Worm (Caenorhabditis elegans) whole organism, L2 larva: ENCODE measurements around the gene Y61A9LA.3.
"Not testable (repeated sequence)": the region's sequence is repeated elsewhere in the genome, so short reads cannot be mapped to it uniquely, and the experiment has no call there.

Experiments used
- C34F6.9 ChIP-seq: fragments of 150-350 bp; optimal IDR thresholded peaks from 2 replicates; lab custom pipeline; 2014; ENCODE audit warnings: missing biosample characterization, missing genetic modification characterization
- F13H6.1 ChIP-seq: sonication (generic microtip); optimal IDR thresholded peaks from 2 replicates; lab custom pipeline; 2016; ENCODE audit warnings: missing genetic modification characterization, missing compliant biosample characterization
- R02D3.7 ChIP-seq: fragments of 150-350 bp; optimal IDR thresholded peaks from 2 replicates; lab custom pipeline; 2014; ENCODE audit warnings: missing biosample characterization, missing genetic modification characterization
- Y55F3AM.14 ChIP-seq: fragments of 200-800 bp; sonication (Bioruptor generic); optimal IDR thresholded peaks from 2 replicates; lab custom pipeline; 2018; ENCODE audit warnings: mild to moderate bottlenecking, missing genetic modification characterization, missing compliant biosample characterization
- ZK546.5 ChIP-seq: sonication (generic microtip); optimal IDR thresholded peaks from 2 replicates; lab custom pipeline; 2017; ENCODE audit warnings: missing biosample characterization, missing genetic modification characterization
- alr-1 ChIP-seq: fragments of 150-350 bp; optimal IDR thresholded peaks from 2 replicates; lab custom pipeline; 2014; ENCODE audit warnings: missing biosample characterization, missing genetic modification characterization
- ama-1 ChIP-seq: fragments of 150-350 bp; optimal IDR thresholded peaks from 2 replicates; lab custom pipeline; 2018; ENCODE audit warnings: inconsistent platforms
- blmp-1 ChIP-seq: sonication (generic microtip); optimal IDR thresholded peaks from 2 replicates; lab custom pipeline; 2017; ENCODE audit warnings: missing genetic modification characterization, mild to moderate bottlenecking, missing compliant biosample characterization, antibody characterized with exemption, moderate library complexity; ENCODE audit not compliant: insufficient read depth
- ceh-16 ChIP-seq: fragments of 150-350 bp; optimal IDR thresholded peaks from 2 replicates; lab custom pipeline; 2014; ENCODE audit warnings: missing biosample characterization, missing genetic modification characterization
- egl-27 ChIP-seq: sonication (generic microtip); optimal IDR thresholded peaks from 3 replicates; lab custom pipeline; 2017; ENCODE audit warnings: missing biosample characterization, missing genetic modification reagents, missing genetic modification characterization
- elt-1 ChIP-seq: fragments of 150-350 bp; optimal IDR thresholded peaks from 2 replicates; lab custom pipeline; 2014; ENCODE audit warnings: missing biosample characterization, missing genetic modification characterization
- elt-3 ChIP-seq: sonication (generic microtip); optimal IDR thresholded peaks from 2 replicates; lab custom pipeline; 2017; ENCODE audit warnings: missing biosample characterization, missing genetic modification characterization
- fos-1 ChIP-seq: fragments of 150-350 bp; optimal IDR thresholded peaks from 2 replicates; lab custom pipeline; 2014; ENCODE audit warnings: missing biosample characterization, missing genetic modification characterization
- gmeb-1 ChIP-seq: fragments of 150-350 bp; optimal IDR thresholded peaks from 2 replicates; lab custom pipeline; 2014; ENCODE audit warnings: missing biosample characterization, missing genetic modification characterization
- lin-13 ChIP-seq: fragments of 150-350 bp; optimal IDR thresholded peaks from 2 replicates; lab custom pipeline; 2014; ENCODE audit warnings: missing biosample characterization, missing genetic modification reagents, missing genetic modification characterization
- lin-39 ChIP-seq: fragments of 150-350 bp; optimal IDR thresholded peaks from 2 replicates; lab custom pipeline; 2014; ENCODE audit warnings: missing biosample characterization, missing genetic modification reagents, missing genetic modification characterization
- lsy-2 ChIP-seq, 2 experiments: fragments of 150-350 bp in 1 of 2; sonication (generic microtip) in 1 of 2; optimal IDR thresholded peaks; 2 replicates each; lab custom pipeline; 2014 to 2017; ENCODE audit warnings: missing biosample characterization in 2 of 2, missing genetic modification characterization in 2 of 2
- mab-5 ChIP-seq: fragments of 150-350 bp; optimal IDR thresholded peaks from 2 replicates; lab custom pipeline; 2014; ENCODE audit warnings: missing biosample characterization, missing genetic modification characterization
- mbf-1 ChIP-seq: sonication (generic microtip); optimal IDR thresholded peaks from 2 replicates; lab custom pipeline; 2017; ENCODE audit warnings: missing biosample characterization, missing genetic modification characterization
- mdl-1 ChIP-seq, 2 experiments: fragments of 150-350 bp in 1 of 2; sonication (generic microtip) in 1 of 2; optimal IDR thresholded peaks; 2 replicates each; lab custom pipeline; 2017; ENCODE audit warnings: missing biosample characterization in 2 of 2, missing genetic modification characterization in 2 of 2
- nhr-10 ChIP-seq: sonication (generic microtip); optimal IDR thresholded peaks from 2 replicates; lab custom pipeline; 2017; ENCODE audit warnings: missing biosample characterization, missing genetic modification characterization
- nhr-12 ChIP-seq: fragments of 150-350 bp; optimal IDR thresholded peaks from 2 replicates; lab custom pipeline; 2014; ENCODE audit warnings: missing biosample characterization, missing genetic modification characterization
- nhr-129 ChIP-seq: fragments of 150-350 bp; optimal IDR thresholded peaks from 2 replicates; lab custom pipeline; 2014; ENCODE audit warnings: missing biosample characterization, missing genetic modification characterization
- nhr-21 ChIP-seq: fragments of 150-350 bp; optimal IDR thresholded peaks from 2 replicates; lab custom pipeline; 2014; ENCODE audit warnings: missing biosample characterization, missing genetic modification characterization
- nhr-23 ChIP-seq: fragments of 150-350 bp; optimal IDR thresholded peaks from 2 replicates; lab custom pipeline; 2014; ENCODE audit warnings: missing biosample characterization, missing genetic modification reagents, missing genetic modification characterization
- nhr-25 ChIP-seq: fragments of 150-350 bp; sonication (generic microtip); optimal IDR thresholded peaks from 3 replicates; lab custom pipeline; 2014; ENCODE audit warnings: missing biosample characterization, missing genetic modification characterization
- nhr-6 ChIP-seq: fragments of 150-350 bp; optimal IDR thresholded peaks from 2 replicates; lab custom pipeline; 2014; ENCODE audit warnings: missing biosample characterization, missing genetic modification characterization
- sem-4 ChIP-seq: fragments of 150-350 bp; optimal IDR thresholded peaks from 2 replicates; lab custom pipeline; 2014; ENCODE audit warnings: missing biosample characterization, missing genetic modification reagents, missing genetic modification characterization
- skn-1 ChIP-seq: sonication (generic microtip); optimal IDR thresholded peaks from 2 replicates; lab custom pipeline; 2017; ENCODE audit warnings: missing biosample characterization, missing genetic modification characterization
- sma-3 ChIP-seq: sonication (generic microtip); optimal IDR thresholded peaks from 2 replicates; lab custom pipeline; 2016; ENCODE audit warnings: missing genetic modification reagents, missing genetic modification characterization, missing compliant biosample characterization
- sma-9 ChIP-seq, 2 experiments: fragments of 150-350 bp in 1 of 2; sonication (generic microtip) in 1 of 2; optimal IDR thresholded peaks; 2 replicates each; lab custom pipeline; 2014 to 2016; ENCODE audit warnings: missing genetic modification characterization in 2 of 2, mild to moderate bottlenecking in 1 of 2, missing biosample characterization in 1 of 2, missing compliant biosample characterization in 1 of 2, missing genetic modification reagents in 1 of 2, moderate library complexity in 1 of 2
- snpc-4 ChIP-seq: fragments of 150-350 bp; optimal IDR thresholded peaks from 2 replicates; lab custom pipeline; 2014; ENCODE audit warnings: missing biosample characterization, missing genetic modification characterization
- unc-39 ChIP-seq: fragments of 150-350 bp; optimal IDR thresholded peaks from 2 replicates; lab custom pipeline; 2014; ENCODE audit warnings: missing biosample characterization, missing genetic modification characterization
- unc-55 ChIP-seq: fragments of 150-350 bp; sonication (generic microtip); optimal IDR thresholded peaks from 3 replicates; lab custom pipeline; 2014; ENCODE audit warnings: missing biosample characterization, missing genetic modification reagents, missing genetic modification characterization
- unc-62 ChIP-seq: fragments of 150-350 bp; optimal IDR thresholded peaks from 2 replicates; lab custom pipeline; 2014; ENCODE audit warnings: missing biosample characterization, missing genetic modification reagents, missing genetic modification characterization
- zag-1 ChIP-seq: fragments of 150-350 bp; optimal IDR thresholded peaks from 2 replicates; lab custom pipeline; 2014; ENCODE audit warnings: missing biosample characterization, missing genetic modification characterization
- ztf-1 ChIP-seq: fragments of 200-800 bp; sonication (Bioruptor generic); conservative IDR thresholded peaks from 2 replicates; pipeline ENCODE4 v1.3.6; 2022; ENCODE audit warnings: missing genetic modification characterization, missing compliant biosample characterization
- ztf-4 ChIP-seq: fragments of 150-350 bp; optimal IDR thresholded peaks from 2 replicates; lab custom pipeline; 2014; ENCODE audit warnings: missing biosample characterization, missing genetic modification characterization

Y61A9LA.3 gene

ce11 chrV:4551911-4552310 is 19.0 kb upstream of the Y61A9LA.3 start:
- TF ChIP-seq nhr-12 (tag; lab: Kevin White, UChicago), result no peak
- TF ChIP-seq blmp-1 (tag; lab: Kevin White, UChicago), result no peak
- no peak for TF ChIP-seq sma-3 (GFP tag; lab: Kevin White, UChicago)
- peak; percentile 17 for TF ChIP-seq unc-55 (GFP tag; lab: Kevin White, UChicago)
- TF ChIP-seq, all 48 proteins: peak for 1

ce11 chrV:4553572-4553971 is 17.4 kb upstream of the Y61A9LA.3 start, which contains the start of gene Y61A9LA.12:
Y61A9LA.12 (plus strand) TSS chrV:4553872.
- TF ChIP-seq nhr-25, fos-1, ztf-4 (tag; lab: Kevin White, UChicago): not testable (repeated sequence)

ce11 chrV:4559701-4560100 is 11.2 kb upstream of the Y61A9LA.3 start, which contains the start of gene Y61A9LA.7:
Y61A9LA.7 (minus strand) TSS chrV:4559801.
- TF ChIP-seq sma-9 (GFP tag; optimal IDR thresholded peaks at IDR 0.05; lab: Kevin White, UChicago) (no peak), sma-9 (tag; optimal IDR thresholded peaks at IDR 0.05; lab: Kevin White, UChicago) (no peak), lin-13 (no peak), F13H6.1 (no peak), nhr-10 (tag; lab: Kevin White, UChicago) (no peak), zag-1 (tag; lab: Kevin White, UChicago) (no peak), elt-1 (tag; lab: Kevin White, UChicago) (no peak), nhr-21 (tag; lab: Kevin White, UChicago) (no peak), ztf-4 (tag; lab: Kevin White, UChicago) (no peak), unc-55 (GFP tag; lab: Kevin White, UChicago) (no peak), skn-1 (tag; lab: Kevin White, UChicago) (no peak)
- TF ChIP-seq, all 48 proteins: peak for 0

ce11 chrV:4560441-4560840 is 10.5 kb upstream of the Y61A9LA.3 start, which contains the start of gene Y61A9LA.4:
Y61A9LA.4 (plus strand) TSS chrV:4560741.
- not testable (repeated sequence) for TF ChIP-seq nhr-129 (tag; lab: Kevin White, UChicago); nhr-23; ama-1 (lab: Kevin White, UChicago)
- TF ChIP-seq, all 48 proteins: peak for 0; not testable (repeated sequence) for 48

ce11 chrV:4562493-4562892 is 8.4 kb upstream of the Y61A9LA.3 start:
- TF ChIP-seq alr-1 (tag; lab: Kevin White, UChicago), result no peak
- no peak for TF ChIP-seq egl-27 (tag; lab: Kevin White, UChicago)
- TF ChIP-seq sma-3 (GFP tag; lab: Kevin White, UChicago), result no peak
- TF ChIP-seq sem-4, result no peak
- no peak for TF ChIP-seq unc-55 (GFP tag; lab: Kevin White, UChicago)
- no peak for TF ChIP-seq snpc-4 (tag; lab: Kevin White, UChicago)
- TF ChIP-seq ZK546.5, result no peak
- no peak for TF ChIP-seq mbf-1 (tag; lab: Kevin White, UChicago)
- no peak for TF ChIP-seq lin-39 (tag; lab: Kevin White, UChicago)
- no peak for TF ChIP-seq zag-1 (tag; lab: Kevin White, UChicago)
- TF ChIP-seq ztf-4 (tag; lab: Kevin White, UChicago), result no peak
- no peak for TF ChIP-seq elt-1 (tag; lab: Kevin White, UChicago)
- no peak for TF ChIP-seq sma-9 (GFP tag; optimal IDR thresholded peaks at IDR 0.05; lab: Kevin White, UChicago)
- no peak for TF ChIP-seq sma-9 (tag; optimal IDR thresholded peaks at IDR 0.05; lab: Kevin White, UChicago)
- no peak for TF ChIP-seq elt-3
- TF ChIP-seq Y55F3AM.14 (GFP tag; lab: Kevin White, UChicago), result no peak
- TF ChIP-seq unc-62 (GFP tag; lab: Kevin White, UChicago), result no peak
- TF ChIP-seq mab-5 (tag; lab: Kevin White, UChicago), result no peak

ce11 chrV:4569999-4570627 is 820 bp upstream of the Y61A9LA.3 start, which contains the start of gene sut-2:
sut-2 (minus strand) TSS chrV:4570049.
- TF ChIP-seq elt-3 (no peak), unc-39 (tag; lab: Kevin White, UChicago) (no peak), gmeb-1 (peak; percentile 13), lsy-2 (tag; optimal IDR thresholded peaks at IDR 0.05; lab: Kevin White, UChicago) (peak; percentile 27 to 61), ama-1 (lab: Kevin White, UChicago) (peak; percentile 10), blmp-1 (tag; lab: Kevin White, UChicago) (no peak), nhr-12 (tag; lab: Kevin White, UChicago) (no peak), unc-62 (GFP tag; lab: Kevin White, UChicago) (no peak), R02D3.7 (tag; lab: Kevin White, UChicago) (no peak), mdl-1 (tag; optimal IDR thresholded peaks at IDR 0.05; lab: Kevin White, UChicago) (no peak), unc-55 (GFP tag; lab: Kevin White, UChicago) (peak; percentile 75), nhr-6 (no peak), nhr-21 (tag; lab: Kevin White, UChicago) (no peak), sma-9 (GFP tag; optimal IDR thresholded peaks at IDR 0.05; lab: Kevin White, UChicago) (no peak), sma-9 (tag; optimal IDR thresholded peaks at IDR 0.05; lab: Kevin White, UChicago) (no peak), ceh-16 (tag; lab: Kevin White, UChicago) (no peak), ZK546.5 (no peak), snpc-4 (tag; lab: Kevin White, UChicago) (no peak), skn-1 (tag; lab: Kevin White, UChicago) (no peak), ztf-4 (tag; lab: Kevin White, UChicago) (no peak), lin-39 (tag; lab: Kevin White, UChicago) (no peak), nhr-129 (tag; lab: Kevin White, UChicago) (peak; percentile 4), C34F6.9 (peak; percentile 85), ztf-1 (no peak)
